Fruit fly (Drosophila melanogaster) whole organism, prepupa: ENCODE measurements around the gene CG10793.

ENCODE experiments used
- Blimp-1 ChIP-seq: fragments of 200-800 bp; sonication (Bioruptor generic); optimal IDR thresholded peaks from 3 replicates; lab custom pipeline; 2017; ENCODE audit warnings: missing biosample characterization, missing genetic modification characterization, mild to moderate bottlenecking, moderate library complexity, missing genetic modification reagents
- CG10669 ChIP-seq: fragments of 200-800 bp; sonication (Bioruptor generic); optimal IDR thresholded peaks from 3 replicates; lab custom pipeline; 2018; ENCODE audit warnings: missing biosample characterization, mild to moderate bottlenecking, missing genetic modification characterization, moderate library complexity
- CG11294 ChIP-seq: fragments of 200-800 bp; sonication (Bioruptor generic); IDR thresholded peaks from 2 replicates; pipeline ENCODE4 v1.3.6; 2022; ENCODE audit warnings: missing biosample characterization, missing genetic modification characterization
- CG11762 ChIP-seq: fragments of 200-800 bp; sonication (Bioruptor generic); optimal IDR thresholded peaks from 3 replicates; lab custom pipeline; 2016; ENCODE audit warnings: missing biosample characterization, missing genetic modification characterization; ENCODE audit not compliant: insufficient read depth
- CG11902 ChIP-seq: fragments of 200-800 bp; sonication (Bioruptor generic); optimal IDR thresholded peaks from 3 replicates; lab custom pipeline; 2016; ENCODE audit warnings: missing biosample characterization, missing genetic modification characterization
- CG15336 ChIP-seq: fragments of 200-800 bp; sonication (Bioruptor generic); IDR thresholded peaks from 2 replicates; pipeline ENCODE4 v1.3.6; 2022; ENCODE audit warnings: missing biosample characterization, missing genetic modification characterization
- CG1621 ChIP-seq: fragments of 200-800 bp; sonication (Bioruptor generic); optimal IDR thresholded peaks from 3 replicates; lab custom pipeline; 2018; ENCODE audit warnings: missing biosample characterization, mild to moderate bottlenecking, missing genetic modification characterization
- CG31627 ChIP-seq: fragments of 200-800 bp; sonication (Bioruptor generic); optimal IDR thresholded peaks from 3 replicates; lab custom pipeline; 2016; ENCODE audit warnings: missing biosample characterization, missing genetic modification characterization
- CG32006 ChIP-seq: fragments of 200-800 bp; sonication (Bioruptor generic); optimal IDR thresholded peaks from 3 replicates; lab custom pipeline; 2017; ENCODE audit warnings: missing biosample characterization, mild to moderate bottlenecking, missing genetic modification characterization
- CG34406 ChIP-seq: fragments of 200-800 bp; sonication (Bioruptor generic); optimal IDR thresholded peaks from 3 replicates; lab custom pipeline; 2016; ENCODE audit warnings: missing biosample characterization, missing genetic modification characterization
- CG3919 ChIP-seq: fragments of 200-800 bp; sonication (Bioruptor generic); optimal IDR thresholded peaks from 3 replicates; lab custom pipeline; 2016; ENCODE audit warnings: missing biosample characterization, missing genetic modification characterization
- CG4318 ChIP-seq: fragments of 200-800 bp; sonication (Bioruptor generic); optimal IDR thresholded peaks from 3 replicates; lab custom pipeline; 2017; ENCODE audit warnings: missing biosample characterization, mild to moderate bottlenecking, missing genetic modification characterization
- CG6792 ChIP-seq: fragments of 200-800 bp; sonication (Bioruptor generic); optimal IDR thresholded peaks from 3 replicates; lab custom pipeline; 2016; ENCODE audit warnings: missing biosample characterization, missing genetic modification characterization
- CG8119 ChIP-seq: fragments of 200-800 bp; sonication (Bioruptor generic); IDR thresholded peaks from 3 replicates; pipeline ENCODE4 v1.3.6; 2022; ENCODE audit warnings: missing biosample characterization, missing genetic modification characterization
- CG8632 ChIP-seq: fragments of 200-800 bp; sonication (Bioruptor generic); optimal IDR thresholded peaks from 3 replicates; lab custom pipeline; 2016; ENCODE audit warnings: missing biosample characterization, missing genetic modification characterization
- Eip93F ChIP-seq: fragments of 200-800 bp; sonication (Bioruptor generic); optimal IDR thresholded peaks from 2 replicates; lab custom pipeline; 2016; ENCODE audit warnings: missing biosample characterization, mild to moderate bottlenecking, missing genetic modification characterization
- Ets21C ChIP-seq: fragments of 200-800 bp; sonication (Bioruptor generic); optimal IDR thresholded peaks from 3 replicates; lab custom pipeline; 2016; ENCODE audit warnings: missing biosample characterization, missing genetic modification characterization
- Ets96B ChIP-seq: fragments of 200-800 bp; optimal IDR thresholded peaks from 2 replicates; lab custom pipeline; 2019; ENCODE audit warnings: missing biosample characterization, mild to moderate bottlenecking, missing genetic modification characterization, moderate library complexity
- Gug ChIP-seq: fragments of 200-800 bp; sonication (Bioruptor generic); IDR thresholded peaks from 2 replicates; pipeline ENCODE4 v1.3.6; 2022; ENCODE audit warnings: missing biosample characterization, missing genetic modification characterization
- Hr38 ChIP-seq: sonication (Bioruptor generic); optimal IDR thresholded peaks from 2 replicates; lab custom pipeline; 2016; ENCODE audit warnings: missing biosample characterization, missing genetic modification characterization
- Hr39 ChIP-seq: fragments of 200-800 bp; sonication (Bioruptor generic); optimal IDR thresholded peaks from 2 replicates; lab custom pipeline; 2016; ENCODE audit warnings: missing biosample characterization, missing genetic modification characterization
- Lpt ChIP-seq: fragments of 200-800 bp; sonication (Bioruptor generic); optimal IDR thresholded peaks from 3 replicates; lab custom pipeline; 2016; ENCODE audit warnings: missing biosample characterization, missing genetic modification characterization
- Met ChIP-seq: fragments of 200-800 bp; sonication (Bioruptor generic); optimal IDR thresholded peaks from 3 replicates; lab custom pipeline; 2016; ENCODE audit warnings: missing biosample characterization, missing genetic modification characterization
- OdsH ChIP-seq: fragments of 200-800 bp; sonication (Bioruptor generic); optimal IDR thresholded peaks from 3 replicates; lab custom pipeline; 2016; ENCODE audit warnings: missing biosample characterization, missing genetic modification characterization
- Smox ChIP-seq: fragments of 200-800 bp; sonication (Bioruptor generic); optimal IDR thresholded peaks from 3 replicates; lab custom pipeline; 2016; ENCODE audit warnings: missing biosample characterization, missing genetic modification characterization
- Sox102F ChIP-seq: fragments of 200-800 bp; sonication (Bioruptor generic); optimal IDR thresholded peaks from 2 replicates; lab custom pipeline; 2016; ENCODE audit warnings: missing biosample characterization, mild to moderate bottlenecking, missing genetic modification characterization
- Sox14 ChIP-seq: fragments of 200-800 bp; sonication (Bioruptor generic); optimal IDR thresholded peaks from 3 replicates; lab custom pipeline; 2016; ENCODE audit warnings: missing biosample characterization, missing genetic modification characterization
- Sox15 ChIP-seq: fragments of 200-800 bp; sonication (Bioruptor generic); optimal IDR thresholded peaks from 3 replicates; lab custom pipeline; 2016; ENCODE audit warnings: missing biosample characterization, missing genetic modification characterization
- acj6 ChIP-seq: fragments of 200-800 bp; sonication (Bioruptor generic); optimal IDR thresholded peaks from 3 replicates; lab custom pipeline; 2016; ENCODE audit warnings: missing biosample characterization, missing genetic modification characterization
- cyc ChIP-seq: fragments of 200-800 bp; sonication (Bioruptor generic); optimal IDR thresholded peaks from 3 replicates; lab custom pipeline; 2016; ENCODE audit warnings: missing biosample characterization, missing genetic modification characterization
- eg ChIP-seq: fragments of 200-800 bp; sonication (Bioruptor generic); IDR thresholded peaks from 3 replicates; pipeline ENCODE4 v1.3.6; 2022; ENCODE audit warnings: missing biosample characterization, missing genetic modification characterization
- esn ChIP-seq: fragments of 200-800 bp; sonication (Bioruptor generic); optimal IDR thresholded peaks from 2 replicates; lab custom pipeline; 2016; ENCODE audit warnings: missing biosample characterization, mild to moderate bottlenecking, missing genetic modification characterization, moderate library complexity
- fd85E ChIP-seq: fragments of 200-800 bp; sonication (Bioruptor generic); optimal IDR thresholded peaks from 3 replicates; lab custom pipeline; 2016; ENCODE audit warnings: missing biosample characterization, missing genetic modification characterization
- lz ChIP-seq: fragments of 200-800 bp; sonication (Bioruptor generic); optimal IDR thresholded peaks from 3 replicates; lab custom pipeline; 2016; ENCODE audit warnings: missing biosample characterization, missing genetic modification characterization
- net ChIP-seq: fragments of 200-800 bp; sonication (Bioruptor generic); optimal IDR thresholded peaks from 3 replicates; lab custom pipeline; 2016; ENCODE audit warnings: missing biosample characterization, missing genetic modification characterization
- salr ChIP-seq, 2 experiments: fragments of 200-800 bp; sonication (Bioruptor generic); optimal IDR thresholded peaks; 3 replicates each; lab custom pipeline; 2016 to 2018; ENCODE audit warnings: missing biosample characterization in 2 of 2, missing genetic modification characterization in 2 of 2, mild to moderate bottlenecking in 1 of 2
- spab ChIP-seq: fragments of 200-800 bp; sonication (Bioruptor generic); optimal IDR thresholded peaks from 2 replicates; lab custom pipeline; 2017; ENCODE audit warnings: missing biosample characterization, mild to moderate bottlenecking, missing genetic modification characterization, missing genetic modification reagents
- ss ChIP-seq, 2 experiments: fragments of 200-800 bp; sonication (Bioruptor generic); optimal IDR thresholded peaks; 2 replicates in 1 of 2; 3 replicates in 1 of 2; lab custom pipeline; 2017 to 2018; ENCODE audit warnings: mild to moderate bottlenecking in 2 of 2, missing biosample characterization in 2 of 2, missing genetic modification characterization in 2 of 2, moderate library complexity in 1 of 2
- svp ChIP-seq: fragments of 200-800 bp; sonication (Bioruptor generic); peaks from one replicate; lab custom pipeline; 2016; ENCODE audit warnings: missing biosample characterization, missing genetic modification characterization
- vri ChIP-seq: fragments of 200-800 bp; sonication (Bioruptor generic); optimal IDR thresholded peaks from 3 replicates; lab custom pipeline; 2016; ENCODE audit warnings: missing biosample characterization, mild to moderate bottlenecking, missing genetic modification characterization

The CG10793 gene

DNA sequence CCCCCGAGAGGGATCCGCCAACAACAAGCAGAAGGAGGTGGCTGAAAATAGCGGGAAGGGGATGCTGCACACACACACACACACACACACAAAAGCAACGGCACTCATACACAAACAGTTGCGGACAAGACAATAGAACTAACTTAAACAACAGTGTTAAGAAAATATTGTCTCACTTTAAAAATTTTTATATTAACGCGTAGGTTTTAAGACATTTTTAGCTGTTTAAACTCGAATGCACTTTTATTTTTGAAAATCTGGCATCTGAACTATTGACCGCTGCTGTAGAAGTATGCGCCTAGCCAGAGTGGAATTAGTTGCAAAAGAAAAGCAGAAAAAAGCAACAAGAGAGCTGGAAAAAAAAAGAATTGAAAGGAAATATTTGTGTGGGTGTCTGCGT is 5.4 kb downstream of the CG10793 start (continued):
- no peak for TF ChIP-seq Sox15 (GFP tag; lab: Kevin White, UChicago)
- peak; percentile 66 for TF ChIP-seq svp
- TF ChIP-seq net (GFP tag; lab: Kevin White, UChicago) = peak; percentile 71
- peak; percentile 24 for TF ChIP-seq fd85E (GFP tag; lab: Kevin White, UChicago)
- peak; percentile 34 for TF ChIP-seq CG4318 (GFP tag; lab: Kevin White, UChicago)
- TF ChIP-seq CG11762 = peak; percentile 47
- peak; percentile 46 for TF ChIP-seq Smox (GFP tag; lab: Kevin White, UChicago)
- no peak for TF ChIP-seq esn (GFP tag; lab: Kevin White, UChicago)
- peak; percentile 81 for TF ChIP-seq CG8119 (GFP tag; lab: Robert Waterston, UW)
- peak; percentile 72 for TF ChIP-seq CG11294 (GFP tag; lab: Robert Waterston, UW)
- peak; percentile 86 for TF ChIP-seq CG15336 (GFP tag; lab: Robert Waterston, UW)
- TF ChIP-seq CG8632 = peak; percentile 41
- TF ChIP-seq lz = peak; percentile 36
- peak; percentile 65 for TF ChIP-seq CG1621 (tag; lab: Kevin White, UChicago)
- peak; percentile 68 for TF ChIP-seq acj6 (GFP tag; lab: Kevin White, UChicago)
- peak; percentile 78 for TF ChIP-seq Gug (GFP tag; lab: Robert Waterston, UW)
- peak; percentile 60 for TF ChIP-seq Hr39 (GFP tag; lab: Kevin White, UChicago)
- peak; percentile 49 for TF ChIP-seq CG34406 (GFP tag; lab: Kevin White, UChicago)
- TF ChIP-seq Hr38 (GFP tag; lab: Kevin White, UChicago) = no peak
- peak; percentile 72 for TF ChIP-seq Sox14 (GFP tag; lab: Kevin White, UChicago)
- no peak for TF ChIP-seq Eip93F
- peak; percentile 82 for TF ChIP-seq CG32006 (GFP tag; lab: Kevin White, UChicago)
- peak; percentile 42 to 76 for TF ChIP-seq ss (GFP tag; optimal IDR thresholded peaks at IDR 0.05; lab: Kevin White, UChicago)
- peak; percentile 74 for TF ChIP-seq CG10669 (GFP tag; lab: Kevin White, UChicago)
- peak; percentile 12 for TF ChIP-seq CG11902 (GFP tag; lab: Kevin White, UChicago)
- peak; percentile 58 to 64 for TF ChIP-seq salr (GFP tag; optimal IDR thresholded peaks at IDR 0.05; lab: Kevin White, UChicago)
- TF ChIP-seq eg (GFP tag; lab: Robert Waterston, UW) = peak; percentile 87
- peak; percentile 64 for TF ChIP-seq Met (GFP tag; lab: Kevin White, UChicago)
- peak; percentile 74 for TF ChIP-seq Ets96B (tag; lab: Kevin White, UChicago)
- TF ChIP-seq CG31627 (GFP tag; lab: Kevin White, UChicago) = peak; percentile 41
- TF ChIP-seq Blimp-1 (GFP tag; lab: Kevin White, UChicago) = no peak
- TF ChIP-seq spab = peak; percentile 48
- TF ChIP-seq Ets21C (GFP tag; lab: Kevin White, UChicago) = peak; percentile 28
- peak; percentile 64 for TF ChIP-seq Sox102F (GFP tag; lab: Kevin White, UChicago)
- TF ChIP-seq vri = peak; percentile 22
- TF ChIP-seq OdsH = peak; percentile 78
- peak; percentile 66 for TF ChIP-seq CG3919 (GFP tag; lab: Kevin White, UChicago)
- peak; percentile 56 for TF ChIP-seq CG6792 (GFP tag; lab: Kevin White, UChicago)
- peak; percentile 47 for TF ChIP-seq cyc (GFP tag; lab: Kevin White, UChicago)

DNA sequence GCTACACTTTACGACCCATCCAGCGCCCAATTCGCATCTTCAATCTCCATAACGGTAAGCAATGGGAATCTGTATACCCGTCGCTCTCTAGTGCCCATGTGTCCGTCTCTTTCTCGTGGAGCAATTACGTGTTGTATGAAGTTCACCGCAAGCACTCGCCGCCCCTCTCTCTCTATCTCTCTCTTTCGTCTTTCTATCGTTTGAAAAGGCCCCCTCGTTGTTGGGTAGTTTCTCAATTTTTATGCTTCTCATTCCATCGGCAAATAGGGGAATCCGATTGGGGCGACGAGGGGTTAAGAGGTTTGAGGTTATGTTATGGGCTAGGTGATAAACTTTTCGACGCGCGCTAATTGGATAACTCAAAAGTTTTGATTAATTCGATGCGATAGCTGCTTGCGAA is 17.3 kb downstream of the CG10793 start:
- no peak for TF ChIP-seq Hr38 (GFP tag; lab: Kevin White, UChicago)
- TF ChIP-seq lz = no peak
- peak; percentile 7 for TF ChIP-seq Lpt (GFP tag; lab: Kevin White, UChicago)
- TF ChIP-seq CG11294 (GFP tag; lab: Robert Waterston, UW) = no peak
